Fruit fly (Drosophila melanogaster): ENCODE measurements around the gene Sap-r.

Sap-r gene

dm6 chr3R:30859901-30860560 is 28.8 kb downstream of the Sap-r start:
- TF ChIP-seq CrebA (GFP tag; optimal IDR thresholded peaks at IDR 0.05; ENCODE audit: borderline replicate concordance) (no peak), woc (GFP tag; optimal IDR thresholded peaks at IDR 0.05) (no peak), rgr (GFP tag; optimal IDR thresholded peaks at IDR 0.05) (no peak), Hnf4 (GFP tag; optimal IDR thresholded peaks at IDR 0.05) (no peak), fru (GFP tag; optimal IDR thresholded peaks at IDR 0.05) (no peak), brk (GFP tag; optimal IDR thresholded peaks at IDR 0.05) (no peak), Jra (GFP tag; optimal IDR thresholded peaks at IDR 0.05) (no peak), foxo (GFP tag; optimal IDR thresholded peaks at IDR 0.05) (no peak), jim (GFP tag; optimal IDR thresholded peaks at IDR 0.05) (no peak), dmrt93B (GFP tag; optimal IDR thresholded peaks at IDR 0.05) (no peak), h (GFP tag; optimal IDR thresholded peaks at IDR 0.05) (no peak)

- TF ChIP-seq ey (GFP tag; optimal IDR thresholded peaks at IDR 0.05) (no peak), pan (optimal IDR thresholded peaks at IDR 0.05) (no peak), Mio (GFP tag; optimal IDR thresholded peaks at IDR 0.05) (no peak), Myc (optimal IDR thresholded peaks at IDR 0.05) (no peak), jim (GFP tag; optimal IDR thresholded peaks at IDR 0.05) (no peak), br (GFP tag; optimal IDR thresholded peaks at IDR 0.05) (no peak), fru (GFP tag; optimal IDR thresholded peaks at IDR 0.05) (no peak)
These were observed 32.3 kb downstream of the Sap-r start for dm6 chr3R:30856596-30856995.

dm6 chr3R:30855176-30855575 is 33.7 kb downstream of the Sap-r start:
- TF ChIP-seq Hr78 (GFP tag; optimal IDR thresholded peaks at IDR 0.05) (no peak), Mio (GFP tag; optimal IDR thresholded peaks at IDR 0.05) (no peak), brk (GFP tag; optimal IDR thresholded peaks at IDR 0.05) (no peak), rgr (GFP tag; optimal IDR thresholded peaks at IDR 0.05) (no peak), Abd-B (GFP tag; optimal IDR thresholded peaks at IDR 0.05) (no peak), lola (GFP tag; optimal IDR thresholded peaks at IDR 0.05) (no peak), Jra (GFP tag; optimal IDR thresholded peaks at IDR 0.05) (no peak), dsf (GFP tag; optimal IDR thresholded peaks at IDR 0.05; ENCODE audit: borderline replicate concordance) (no peak), Vsx2 (GFP tag; optimal IDR thresholded peaks at IDR 0.05; ENCODE audit: partially characterized antibody) (no peak), woc (GFP tag; optimal IDR thresholded peaks at IDR 0.05) (no peak), jim (GFP tag; optimal IDR thresholded peaks at IDR 0.05) (no peak), foxo (GFP tag; optimal IDR thresholded peaks at IDR 0.05) (no peak), N (GFP tag; optimal IDR thresholded peaks at IDR 0.05) (no peak), GATAd (GFP tag; optimal IDR thresholded peaks at IDR 0.05) (no peak)

dm6 chr3R:30851843-30852365 is 37.0 kb downstream of the Sap-r start, which contains the start of gene tll:
Gene tll, plus strand, starts transcription at chr3R:30852315.
- TF ChIP-seq N (GFP tag; optimal IDR thresholded peaks at IDR 0.05) = no peak
- TF ChIP-seq Dif (GFP tag; optimal IDR thresholded peaks at IDR 0.05; ENCODE audit: partially characterized antibody) = no peak
- TF ChIP-seq sage (GFP tag; optimal IDR thresholded peaks at IDR 0.05) = no peak
- TF ChIP-seq CrebA (GFP tag; optimal IDR thresholded peaks at IDR 0.05; ENCODE audit: borderline replicate concordance) = no peak
- no peak for TF ChIP-seq Jra (GFP tag; optimal IDR thresholded peaks at IDR 0.05)
- no peak for TF ChIP-seq Hnf4 (GFP tag; optimal IDR thresholded peaks at IDR 0.05)
- no peak for TF ChIP-seq sv (GFP tag; optimal IDR thresholded peaks at IDR 0.05)
- TF ChIP-seq jim (GFP tag; optimal IDR thresholded peaks at IDR 0.05) = no peak
- no peak for TF ChIP-seq Hr83 (GFP tag; optimal IDR thresholded peaks at IDR 0.05; ENCODE audit: poor library complexity, severe bottlenecking)
- TF ChIP-seq CG9705 (GFP tag; optimal IDR thresholded peaks at IDR 0.05) = no peak
- TF ChIP-seq dmrt93B (GFP tag; optimal IDR thresholded peaks at IDR 0.05) = no peak
- TF ChIP-seq usp (GFP tag; optimal IDR thresholded peaks at IDR 0.05) = no peak
- no peak for TF ChIP-seq br (GFP tag; optimal IDR thresholded peaks at IDR 0.05)
- TF ChIP-seq Sp1 (GFP tag; optimal IDR thresholded peaks at IDR 0.05) = no peak
- TF ChIP-seq Hr78 (GFP tag; optimal IDR thresholded peaks at IDR 0.05) = no peak

dm6 chr3R:30850460-30850859 is 38.4 kb downstream of the Sap-r start:
- TF ChIP-seq Jra (GFP tag; optimal IDR thresholded peaks at IDR 0.05) = no peak
- no peak for TF ChIP-seq pan (optimal IDR thresholded peaks at IDR 0.05)
- no peak for TF ChIP-seq Sp1 (GFP tag; optimal IDR thresholded peaks at IDR 0.05)
- TF ChIP-seq OdsH (GFP tag; optimal IDR thresholded peaks at IDR 0.05) = no peak
- no peak for TF ChIP-seq tai (GFP tag; optimal IDR thresholded peaks at IDR 0.05)
- no peak for TF ChIP-seq foxo (GFP tag; optimal IDR thresholded peaks at IDR 0.05)
- TF ChIP-seq Abd-B (GFP tag; optimal IDR thresholded peaks at IDR 0.05) = no peak
- no peak for TF ChIP-seq Rel (GFP tag; optimal IDR thresholded peaks at IDR 0.05)
- TF ChIP-seq Rel (tag; optimal IDR thresholded peaks at IDR 0.05) = no peak
- no peak for TF ChIP-seq lola (GFP tag; optimal IDR thresholded peaks at IDR 0.05)
- no peak for TF ChIP-seq ey (GFP tag; optimal IDR thresholded peaks at IDR 0.05)

All from whole organism, wandering third instar larva.